2 fruit fly cellular contexts compared by ENCODE assay signal in the genomic region with DNA sequence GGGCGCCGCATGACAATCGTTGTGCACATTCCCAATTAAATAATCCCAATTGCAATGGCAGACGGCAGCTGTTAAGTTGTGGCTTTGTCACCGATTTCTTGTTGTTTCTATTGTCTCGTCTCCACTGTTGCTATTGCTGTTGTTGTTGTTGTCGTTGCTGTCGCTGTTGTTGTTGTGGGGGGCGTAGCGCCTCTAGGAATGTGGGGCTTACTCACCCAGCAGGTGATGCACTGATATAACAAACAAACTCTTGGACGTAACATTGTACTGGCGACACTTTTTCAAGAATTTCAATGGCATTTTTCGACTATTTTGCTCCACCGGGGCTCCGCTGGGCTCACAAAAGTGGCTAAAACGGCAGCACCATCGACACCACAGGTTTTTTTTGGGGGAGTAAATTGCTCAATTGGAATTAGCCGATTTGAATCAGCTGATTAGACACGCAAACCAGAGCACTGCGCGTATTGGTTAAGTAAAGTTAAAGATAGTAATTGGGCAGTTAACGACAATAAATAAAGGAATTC.
TF ChIP-seq lines count a peak whose summit lies in the region.

No protein-coding gene starts in this region.

- TF ChIP-seq CTCF in whole organism, embryonic (GFP tag; optimal IDR thresholded peaks at IDR 0.05; lab: Kevin White, UChicago), result no peak

TF ChIP-seq in whole organism, embryonic, 481 proteins besides CTCF, POLR2A, EP300 and RAD21:
- TF ChIP-seq MESR4 (GFP tag; optimal IDR thresholded peaks at IDR 0.05; lab: Kevin White, UChicago) (peak; percentile 59), D (optimal IDR thresholded peaks at IDR 0.05; lab: Kevin White, UChicago) (peak; percentile 80), D (GFP tag; optimal IDR thresholded peaks at IDR 0.05; lab: Kevin White, UChicago) (no peak), Elba2 (GFP tag; optimal IDR thresholded peaks at IDR 0.05; lab: Kevin White, UChicago) (peak; percentile 81), NFAT (GFP tag; IDR thresholded peaks at IDR 0.05; lab: Robert Waterston, UW) (no peak), tup (GFP tag; optimal IDR thresholded peaks at IDR 0.05; lab: Kevin White, UChicago) (no peak), Dad (GFP tag; optimal IDR thresholded peaks at IDR 0.05; lab: Kevin White, UChicago) (no peak), Sry-β (GFP tag; optimal IDR thresholded peaks at IDR 0.05; lab: Kevin White, UChicago) (peak; percentile 89), sd (tag; optimal IDR thresholded peaks at IDR 0.05; lab: Kevin White, UChicago) (peak; percentile 81), CG14667 (GFP tag; IDR thresholded peaks at IDR 0.05; lab: Robert Waterston, UW) (no peak), Dref (GFP tag; IDR thresholded peaks at IDR 0.05; lab: Robert Waterston, UW) (no peak), CG4617 (GFP tag; optimal IDR thresholded peaks at IDR 0.05; lab: Kevin White, UChicago; ENCODE audit: borderline replicate concordance) (peak; percentile 47), kay (GFP tag; optimal IDR thresholded peaks at IDR 0.05; lab: Kevin White, UChicago) (no peak), Tbp (GFP tag; optimal IDR thresholded peaks at IDR 0.05; lab: Kevin White, UChicago) (no peak), nerfin-1 (tag; optimal IDR thresholded peaks at IDR 0.05; lab: Kevin White, UChicago) (peak; percentile 33), abd-A (tag; optimal IDR thresholded peaks at IDR 0.05; lab: Kevin White, UChicago) (no peak), insv (GFP tag; optimal IDR thresholded peaks at IDR 0.05; lab: Kevin White, UChicago) (no peak), CG17328 (GFP tag; IDR thresholded peaks at IDR 0.05; lab: Robert Waterston, UW) (0 out of 2 replicates have a peak, but pooled peaks have one; percentile 14), CG13775 (GFP tag; optimal IDR thresholded peaks at IDR 0.05; lab: Kevin White, UChicago) (no peak), mam (GFP tag; optimal IDR thresholded peaks at IDR 0.05; lab: Kevin White, UChicago) (no peak), row (GFP tag; IDR thresholded peaks at IDR 0.05; lab: Robert Waterston, UW) (peak; percentile 37; the same call in 1 of the 3 replicates), CG4360 (GFP tag; IDR thresholded peaks at IDR 0.05; lab: Robert Waterston, UW) (peak; percentile 95), ATbp (GFP tag; optimal IDR thresholded peaks at IDR 0.05; lab: Kevin White, UChicago) (no peak), Hmx (GFP tag; optimal IDR thresholded peaks at IDR 0.05; lab: Kevin White, UChicago) (no peak)

TF ChIP-seq in whole organism, wandering third instar larva, 38 proteins besides CTCF, POLR2A, EP300 and RAD21:
- peak; percentile 58 for TF ChIP-seq Myc (optimal IDR thresholded peaks at IDR 0.05; lab: Kevin White, UChicago)
- TF ChIP-seq CrebA (GFP tag; optimal IDR thresholded peaks at IDR 0.05; lab: Kevin White, UChicago; ENCODE audit: borderline replicate concordance), result no peak
